Fruit fly (Drosophila melanogaster) whole organism, embryonic: ENCODE results near the gene TpnC25D.

Source experiments
- Abd-B ChIP-seq: fragments of 200-800 bp; sonication (Bioruptor generic); optimal IDR thresholded peaks from 2 replicates; lab custom pipeline; 2018; ENCODE audit warnings: missing biosample characterization, mild to moderate bottlenecking, missing genetic modification characterization, moderate library complexity
- C15 ChIP-seq: fragments of 200-800 bp; sonication (Bioruptor generic); IDR thresholded peaks from 3 replicates; pipeline ENCODE4 v1.3.6; 2022; ENCODE audit warnings: missing biosample characterization, missing genetic modification characterization
- CG10209 ChIP-seq: fragments of 200-800 bp; sonication (Bioruptor generic); optimal IDR thresholded peaks from 3 replicates; lab custom pipeline; 2017; ENCODE audit warnings: missing biosample characterization, mild to moderate bottlenecking, missing genetic modification characterization, missing genetic modification reagents
- CG11093 ChIP-seq: fragments of 200-800 bp; sonication (Bioruptor generic); IDR thresholded peaks from 3 replicates; pipeline ENCODE4 v1.3.6; 2022; ENCODE audit warnings: missing biosample characterization, missing genetic modification characterization
- CG12071 ChIP-seq: fragments of 200-800 bp; sonication (Bioruptor generic); optimal IDR thresholded peaks from 3 replicates; lab custom pipeline; 2018; ENCODE audit warnings: missing biosample characterization, mild to moderate bottlenecking, missing genetic modification characterization
- CG12219 ChIP-seq: fragments of 200-800 bp; sonication (Bioruptor generic); optimal IDR thresholded peaks from 3 replicates; lab custom pipeline; 2018; ENCODE audit warnings: missing biosample characterization, mild to moderate bottlenecking, missing genetic modification characterization
- CG12659 ChIP-seq: fragments of 200-800 bp; sonication (Bioruptor generic); optimal IDR thresholded peaks from 3 replicates; lab custom pipeline; 2017; ENCODE audit warnings: mild to moderate bottlenecking, missing biosample characterization, missing genetic modification reagents, missing genetic modification characterization
- CG15479 ChIP-seq: fragments of 200-800 bp; sonication (Bioruptor generic); optimal IDR thresholded peaks from 3 replicates; lab custom pipeline; 2019; ENCODE audit warnings: missing biosample characterization, mild to moderate bottlenecking, missing genetic modification characterization, moderate library complexity
- CG16863 ChIP-seq: fragments of 200-800 bp; sonication (Bioruptor generic); optimal IDR thresholded peaks from 3 replicates; lab custom pipeline; 2016; ENCODE audit warnings: missing biosample characterization, missing genetic modification characterization
- CG18619 ChIP-seq: fragments of 200-800 bp; sonication (Bioruptor generic); optimal IDR thresholded peaks from 3 replicates; lab custom pipeline; 2017; ENCODE audit warnings: missing biosample characterization, mild to moderate bottlenecking, missing genetic modification characterization
- CG31365 ChIP-seq: fragments of 200-800 bp; sonication (Bioruptor generic); optimal IDR thresholded peaks from 2 replicates; lab custom pipeline; 2018; ENCODE audit warnings: missing biosample characterization, mild to moderate bottlenecking, missing genetic modification characterization
- CG32767 ChIP-seq: fragments of 200-800 bp; sonication (Bioruptor generic); IDR thresholded peaks from 2 replicates; pipeline ENCODE4 v1.3.6; 2022; ENCODE audit warnings: missing biosample characterization, missing genetic modification characterization
- CG34224 ChIP-seq: fragments of 200-800 bp; sonication (Bioruptor generic); IDR thresholded peaks from 3 replicates; pipeline ENCODE4 v1.3.6; 2022; ENCODE audit warnings: missing biosample characterization, missing genetic modification characterization; ENCODE audit not compliant: partially characterized antibody
- CG3838 ChIP-seq: fragments of 200-800 bp; sonication (Bioruptor generic); optimal IDR thresholded peaks from 3 replicates; lab custom pipeline; 2016; ENCODE audit warnings: missing biosample characterization, missing genetic modification characterization
- CG4328 ChIP-seq: fragments of 200-800 bp; sonication (Bioruptor generic); optimal IDR thresholded peaks from 3 replicates; lab custom pipeline; 2017; ENCODE audit warnings: missing biosample characterization, missing genetic modification reagents, missing genetic modification characterization
- CG6654 ChIP-seq: fragments of 200-800 bp; sonication (Bioruptor generic); optimal IDR thresholded peaks from 2 replicates; lab custom pipeline; 2017; ENCODE audit warnings: missing biosample characterization, mild to moderate bottlenecking, missing genetic modification characterization
- CG6813 ChIP-seq: fragments of 200-800 bp; sonication (Bioruptor generic); optimal IDR thresholded peaks from 2 replicates; lab custom pipeline; 2017; ENCODE audit warnings: missing biosample characterization, missing genetic modification characterization, mild to moderate bottlenecking, moderate library complexity, missing genetic modification reagents
- CG7357 ChIP-seq: fragments of 200-800 bp; sonication (Bioruptor generic); IDR thresholded peaks from 3 replicates; pipeline ENCODE4 v1.3.6; 2022; ENCODE audit warnings: missing biosample characterization, missing genetic modification characterization
- CG8281 ChIP-seq: fragments of 200-800 bp; sonication (Bioruptor generic); optimal IDR thresholded peaks from 2 replicates; lab custom pipeline; 2018; ENCODE audit warnings: missing biosample characterization, mild to moderate bottlenecking, missing genetic modification characterization, moderate library complexity
- CG8765 ChIP-seq: fragments of 200-800 bp; sonication (Bioruptor generic); IDR thresholded peaks from 2 replicates; pipeline ENCODE4 v1.3.6; 2022; ENCODE audit warnings: missing biosample characterization, missing genetic modification characterization
- D ChIP-seq, 2 experiments: fragments of 200-800 bp in 1 of 2; fragments of >200 bp in 1 of 2; sonication (Bioruptor generic) in 1 of 2; optimal IDR thresholded peaks; 2 replicates in 1 of 2; 3 replicates in 1 of 2; lab custom pipeline; 2017; ENCODE audit warnings: mild to moderate bottlenecking in 1 of 2, missing biosample characterization in 1 of 2, missing genetic modification characterization in 1 of 2, missing genetic modification reagents in 1 of 2
- Doc2 ChIP-seq: fragments of 200-800 bp; sonication (Bioruptor generic); IDR thresholded peaks from 2 replicates; pipeline ENCODE4 v1.3.6; 2022; ENCODE audit warnings: missing biosample characterization, missing genetic modification characterization
- E2f2 ChIP-seq: fragments of 200-800 bp; sonication (Bioruptor generic); IDR thresholded peaks from 2 replicates; pipeline ENCODE4 v1.3.6; 2022; ENCODE audit warnings: missing biosample characterization, missing genetic modification characterization
- Hey ChIP-seq: fragments of 200-800 bp; sonication (Bioruptor generic); optimal IDR thresholded peaks from 3 replicates; lab custom pipeline; 2018; ENCODE audit warnings: missing biosample characterization, mild to moderate bottlenecking, missing genetic modification characterization
- Hr78 ChIP-seq, 2 experiments: fragments of 200-800 bp in 1 of 2; fragments of >200 bp in 1 of 2; sonication (Bioruptor generic) in 1 of 2; optimal IDR thresholded peaks; 2 replicates each; lab custom pipeline; 2017 to 2019; ENCODE audit warnings: missing biosample characterization in 2 of 2, missing genetic modification characterization in 2 of 2, mild to moderate bottlenecking in 1 of 2, moderate library complexity in 1 of 2
- Lim3 ChIP-seq: fragments of 200-800 bp; sonication (Bioruptor generic); IDR thresholded peaks from 2 replicates; pipeline ENCODE4 v1.3.6; 2022; ENCODE audit warnings: missing biosample characterization, missing genetic modification characterization
- MBD-R2 ChIP-seq: fragments of 200-800 bp; sonication (Bioruptor generic); IDR thresholded peaks from 2 replicates; pipeline ENCODE4 v1.3.6; 2022; ENCODE audit warnings: missing biosample characterization, missing genetic modification characterization
- Ravus ChIP-seq: fragments of 200-800 bp; sonication (Bioruptor generic); IDR thresholded peaks from 2 replicates; pipeline ENCODE4 v1.3.6; 2022; ENCODE audit warnings: missing biosample characterization, missing genetic modification characterization
- Side ChIP-seq: fragments of 200-800 bp; sonication (Bioruptor generic); optimal IDR thresholded peaks from 2 replicates; lab custom pipeline; 2016; ENCODE audit warnings: missing biosample characterization, missing genetic modification characterization
- Sin3A ChIP-seq: fragments of >200 bp; optimal IDR thresholded peaks from 2 replicates; lab custom pipeline; 2018
- Taf1 ChIP-seq: fragments of 200-800 bp; sonication (Bioruptor generic); IDR thresholded peaks from 2 replicates; pipeline ENCODE4 v1.3.6; 2022; ENCODE audit warnings: missing biosample characterization, missing genetic modification characterization
- ap ChIP-seq: fragments of 200-800 bp; sonication (Bioruptor generic); IDR thresholded peaks from 2 replicates; pipeline ENCODE4 v1.3.6; 2022; ENCODE audit warnings: missing biosample characterization, missing genetic modification characterization
- bsh ChIP-seq, 2 experiments: fragments of 200-800 bp; sonication (Bioruptor generic); optimal IDR thresholded peaks; 2 replicates each; lab custom pipeline; 2017 to 2018; ENCODE audit warnings: mild to moderate bottlenecking in 2 of 2, missing biosample characterization in 2 of 2, missing genetic modification characterization in 2 of 2, moderate library complexity in 1 of 2
- cas ChIP-seq: fragments of 200-800 bp; sonication (Bioruptor generic); IDR thresholded peaks from 2 replicates; pipeline ENCODE4 v1.3.6; 2022; ENCODE audit warnings: missing biosample characterization, missing genetic modification characterization
- cato ChIP-seq: fragments of 200-800 bp; sonication (Bioruptor generic); optimal IDR thresholded peaks from 2 replicates; lab custom pipeline; 2016; ENCODE audit warnings: missing biosample characterization, missing genetic modification characterization, borderline replicate concordance
- crc ChIP-seq: fragments of 200-800 bp; sonication (Bioruptor generic); optimal IDR thresholded peaks from 2 replicates; lab custom pipeline; 2016; ENCODE audit warnings: missing biosample characterization, missing genetic modification characterization
- crp ChIP-seq, 2 experiments: fragments of 200-800 bp; sonication (Bioruptor generic); optimal IDR thresholded peaks; 2 replicates in 1 of 2; 3 replicates in 1 of 2; lab custom pipeline; 2017; ENCODE audit warnings: missing biosample characterization in 2 of 2, missing genetic modification characterization in 2 of 2, mild to moderate bottlenecking in 1 of 2, moderate library complexity in 1 of 2
- da ChIP-seq: fragments of 200-800 bp; sonication (Bioruptor generic); optimal IDR thresholded peaks from 2 replicates; lab custom pipeline; 2016; ENCODE audit warnings: missing biosample characterization, missing genetic modification characterization
- dan ChIP-seq: fragments of 200-800 bp; sonication (Bioruptor generic); IDR thresholded peaks from 2 replicates; pipeline ENCODE4 v1.3.6; 2022; ENCODE audit warnings: missing biosample characterization, missing genetic modification characterization
- dm ChIP-seq: fragments of 200-800 bp; sonication (Bioruptor generic); optimal IDR thresholded peaks from 3 replicates; lab custom pipeline; 2016; ENCODE audit warnings: missing biosample characterization, missing genetic modification characterization
- fd96Cb ChIP-seq: fragments of 200-800 bp; sonication (Bioruptor generic); optimal IDR thresholded peaks from 2 replicates; lab custom pipeline; 2018; ENCODE audit warnings: missing biosample characterization, mild to moderate bottlenecking, missing genetic modification characterization, moderate library complexity
- ftz-f1 ChIP-seq: fragments of 200-800 bp; sonication (Bioruptor generic); optimal IDR thresholded peaks from 2 replicates; lab custom pipeline; 2016; ENCODE audit warnings: missing biosample characterization, missing genetic modification characterization
- fu2 ChIP-seq: fragments of 200-800 bp; sonication (Bioruptor generic); optimal IDR thresholded peaks from 2 replicates; lab custom pipeline; 2016; ENCODE audit warnings: missing biosample characterization, missing genetic modification characterization
- gro ChIP-seq: fragments of 200-800 bp; sonication (Bioruptor generic); optimal IDR thresholded peaks from 2 replicates; lab custom pipeline; 2016; ENCODE audit warnings: missing biosample characterization, missing genetic modification characterization
- kah ChIP-seq: fragments of 200-800 bp; sonication (Bioruptor generic); optimal IDR thresholded peaks from 2 replicates; lab custom pipeline; 2018; ENCODE audit warnings: missing biosample characterization, mild to moderate bottlenecking, missing genetic modification characterization
- peb ChIP-seq: fragments of 200-800 bp; sonication (Bioruptor generic); IDR thresholded peaks from 2 replicates; pipeline ENCODE4 v1.3.6; 2022; ENCODE audit warnings: missing biosample characterization, missing genetic modification characterization
- prd ChIP-seq, 3 experiments: fragments of >200 bp in 2 of 3; fragments of 200-800 bp in 1 of 3; sonication (Bioruptor generic) in 1 of 3; optimal IDR thresholded peaks in 2 of 3; IDR thresholded peaks in 1 of 3; 2 replicates in 2 of 3; 3 replicates in 1 of 3; pipeline versions ENCODE4 v1.3.6 to Lab custom; 2017 to 2022; ENCODE audit warnings: missing biosample characterization in 1 of 3, missing genetic modification characterization in 1 of 3
- run ChIP-seq: fragments of 200-800 bp; sonication (Bioruptor generic); optimal IDR thresholded peaks from 3 replicates; lab custom pipeline; 2018; ENCODE audit warnings: missing biosample characterization, mild to moderate bottlenecking, missing genetic modification characterization
- sna ChIP-seq: fragments of 200-800 bp; sonication (Bioruptor generic); IDR thresholded peaks from 2 replicates; pipeline ENCODE4 v1.3.6; 2022; ENCODE audit warnings: missing biosample characterization, missing genetic modification characterization; ENCODE audit not compliant: partially characterized antibody

Gene TpnC25D

DNA sequence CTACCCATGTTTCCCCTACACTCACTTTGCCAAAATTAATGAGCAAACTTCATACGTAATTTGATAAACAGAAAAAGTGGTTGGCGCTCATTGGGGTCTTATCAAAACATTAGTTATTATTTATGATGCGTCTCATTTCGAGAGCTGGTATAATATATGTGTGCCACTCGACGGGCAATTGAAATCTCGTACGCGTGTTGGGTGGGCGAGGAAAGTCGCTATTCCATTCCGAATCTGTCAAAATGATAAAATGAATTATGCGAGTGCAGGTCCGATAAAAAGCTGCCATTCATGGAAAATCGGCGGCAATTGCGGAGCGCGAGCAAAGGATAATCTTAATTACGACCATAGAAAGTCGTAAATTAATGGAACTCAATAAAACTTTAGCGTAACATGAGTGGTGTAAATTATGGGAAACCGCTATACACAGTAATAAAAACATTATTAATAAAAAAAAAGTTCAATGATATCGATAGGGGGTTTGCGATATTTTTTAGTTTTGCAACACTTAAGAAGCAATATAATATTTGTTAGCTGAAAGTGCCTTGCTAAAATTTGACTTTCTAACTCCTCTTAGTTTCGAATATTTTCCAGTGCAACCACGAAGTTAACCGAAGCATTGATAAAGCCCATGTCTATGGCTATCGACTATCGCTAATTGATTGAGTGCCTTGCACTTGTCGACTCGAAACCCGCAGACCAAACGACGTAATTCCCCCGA lies 25.9 kb downstream of the TpnC25D start (continued):
- TF ChIP-seq MBD-R2 (GFP tag; lab: Robert Waterston, UW) (no peak), CG6813 (GFP tag; lab: Kevin White, UChicago) (no peak), dan (no peak), CG12071 (GFP tag; lab: Kevin White, UChicago) (no peak), fu2 (GFP tag; lab: Kevin White, UChicago) (no peak), cato (GFP tag; lab: Kevin White, UChicago) (no peak), da (GFP tag; lab: Kevin White, UChicago) (no peak), run (no peak), E2f2 (GFP tag; lab: Robert Waterston, UW) (peak; percentile 16; the same call in 1 of the 2 replicates), Side (GFP tag; lab: Kevin White, UChicago) (no peak), gro (no peak), Hr78 (GFP tag; optimal IDR thresholded peaks at IDR 0.05; lab: Kevin White, UChicago) (no peak), CG7357 (GFP tag; lab: Robert Waterston, UW) (no peak), ftz-f1 (GFP tag; lab: Kevin White, UChicago) (no peak), CG8765 (GFP tag; lab: Robert Waterston, UW) (no peak), Lim3 (GFP tag; lab: Robert Waterston, UW) (no peak), cas (no peak), CG3838 (GFP tag; lab: Kevin White, UChicago) (no peak), ap (GFP tag; lab: Robert Waterston, UW) (no peak), crp (GFP tag; optimal IDR thresholded peaks at IDR 0.05; lab: Kevin White, UChicago) (no peak), dm (GFP tag; lab: Kevin White, UChicago) (no peak), Hey (tag; lab: Kevin White, UChicago) (no peak), CG34224 (no peak), prd (optimal IDR thresholded peaks at IDR 0.05; lab: Kevin White, UChicago) (no peak), prd (GFP tag; IDR thresholded peaks at IDR 0.05; lab: Robert Waterston, UW) (peak; percentile 13; the same call in 1 of the 3 replicates), sna (GFP tag; lab: Robert Waterston, UW) (no peak), CG10209 (GFP tag; lab: Kevin White, UChicago) (no peak), Ravus (GFP tag; lab: Robert Waterston, UW) (no peak), CG8281 (tag; lab: Kevin White, UChicago) (no peak), CG18619 (GFP tag; lab: Kevin White, UChicago) (no peak), bsh (GFP tag; optimal IDR thresholded peaks at IDR 0.05; lab: Kevin White, UChicago) (peak in 1 of 2 experiments; percentile 16), Doc2 (GFP tag; lab: Robert Waterston, UW) (no peak), CG4328 (GFP tag; lab: Kevin White, UChicago) (no peak), Taf1 (GFP tag; lab: Robert Waterston, UW) (no peak), crc (GFP tag; lab: Kevin White, UChicago) (no peak), CG11093 (GFP tag; lab: Robert Waterston, UW) (no peak), Sin3A (lab: Kevin White, UChicago) (no peak), D (optimal IDR thresholded peaks at IDR 0.05; lab: Kevin White, UChicago) (no peak), D (GFP tag; optimal IDR thresholded peaks at IDR 0.05; lab: Kevin White, UChicago) (no peak), CG6654 (GFP tag; lab: Kevin White, UChicago) (no peak), C15 (no peak), CG15479 (GFP tag; lab: Kevin White, UChicago) (no peak), CG12659 (GFP tag; lab: Kevin White, UChicago) (no peak), Abd-B (GFP tag; lab: Kevin White, UChicago) (no peak), CG16863 (GFP tag; lab: Kevin White, UChicago) (no peak), kah (GFP tag; lab: Kevin White, UChicago) (no peak), CG31365 (tag; lab: Kevin White, UChicago) (no peak), fd96Cb (tag; lab: Kevin White, UChicago) (no peak), peb (no peak), CG12219 (GFP tag; lab: Kevin White, UChicago) (no peak), CG32767 (GFP tag; lab: Robert Waterston, UW) (no peak)
